Worm (Caenorhabditis elegans) whole organism, late embryonic: ENCODE data around the gene K10B2.4.

Experiments
- ceh-34 ChIP-seq: sonication (generic microtip); optimal IDR thresholded peaks from 2 replicates; lab custom pipeline; 2016; ENCODE audit warnings: mild to moderate bottlenecking, missing genetic modification characterization, missing compliant biosample characterization
- ceh-9 ChIP-seq: sonication (generic microtip); optimal IDR thresholded peaks from 2 replicates; lab custom pipeline; 2016; ENCODE audit warnings: mild to moderate bottlenecking, missing genetic modification characterization, inconsistent platforms, missing compliant biosample characterization
- elt-2 ChIP-seq: sonication (generic microtip); optimal IDR thresholded peaks from 2 replicates; lab custom pipeline; 2016; ENCODE audit warnings: missing genetic modification reagents, missing genetic modification characterization, missing compliant biosample characterization
- fax-1 ChIP-seq: sonication (generic microtip); optimal IDR thresholded peaks from 2 replicates; lab custom pipeline; 2016; ENCODE audit warnings: missing genotype, missing genetic modification characterization, missing compliant biosample characterization
- fkh-6 ChIP-seq: sonication (generic microtip); optimal IDR thresholded peaks from 2 replicates; lab custom pipeline; 2016; ENCODE audit warnings: missing genetic modification characterization, missing compliant biosample characterization
- hlh-13 ChIP-seq: fragments of 200-800 bp; sonication (Bioruptor generic); optimal IDR thresholded peaks from 2 replicates; lab custom pipeline; 2018; ENCODE audit warnings: mild to moderate bottlenecking, missing genetic modification characterization, missing compliant biosample characterization
- hlh-6 ChIP-seq: sonication (generic microtip); optimal IDR thresholded peaks from 2 replicates; lab custom pipeline; 2016; ENCODE audit warnings: missing genotype, missing genetic modification characterization, missing compliant biosample characterization
- rnt-1 ChIP-seq: sonication (generic microtip); optimal IDR thresholded peaks from 2 replicates; lab custom pipeline; 2016; ENCODE audit warnings: missing genetic modification characterization, missing compliant biosample characterization
- syd-9 ChIP-seq: sonication (generic microtip); optimal IDR thresholded peaks from 2 replicates; lab custom pipeline; 2016; ENCODE audit warnings: mild to moderate bottlenecking, missing genetic modification characterization, moderate library complexity, missing compliant biosample characterization
- ttx-3 ChIP-seq: sonication (generic microtip); optimal IDR thresholded peaks from 2 replicates; lab custom pipeline; 2016; ENCODE audit warnings: missing genetic modification reagents, missing genetic modification characterization, missing compliant biosample characterization

DNA sequence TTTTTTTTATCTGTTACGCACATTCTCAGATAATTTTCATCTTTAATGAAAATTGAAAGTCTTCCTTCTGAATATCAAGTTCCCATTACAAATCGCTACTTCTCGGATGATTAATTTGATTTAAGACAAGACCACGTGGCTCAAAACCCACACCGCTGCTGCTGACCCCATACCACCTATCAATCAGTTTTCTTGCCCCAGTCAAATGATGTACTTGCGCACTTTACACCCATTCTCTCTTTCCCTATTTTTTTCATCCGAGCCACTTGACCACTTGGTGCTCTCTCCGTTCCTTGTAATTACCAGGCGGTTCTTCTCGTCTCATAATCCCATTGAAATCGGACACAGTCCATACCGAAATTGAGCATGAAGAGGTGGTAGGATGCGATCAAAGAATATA lies 33.3 kb upstream of the K10B2.4 start:
- TF ChIP-seq fax-1 (tag; lab: Kevin White, UChicago), result no peak
- TF ChIP-seq ttx-3 (tag; lab: Kevin White, UChicago), result no peak
- no peak for TF ChIP-seq rnt-1 (tag; lab: Kevin White, UChicago)
- TF ChIP-seq elt-2, result no peak
- TF ChIP-seq hlh-6 (tag; lab: Kevin White, UChicago), result no peak
- TF ChIP-seq hlh-13 (GFP tag; lab: Kevin White, UChicago), result no peak
- TF ChIP-seq ceh-9 (tag; lab: Kevin White, UChicago), result no peak
- no peak for TF ChIP-seq fkh-6 (tag; lab: Kevin White, UChicago)
- no peak for TF ChIP-seq ceh-34 (tag; lab: Kevin White, UChicago)
- no peak for TF ChIP-seq syd-9 (tag; lab: Kevin White, UChicago)
